Fruit fly (Drosophila melanogaster) whole organism, adult: ENCODE data around the gene Pdha.

Source experiments
- CG1620 ChIP-seq: fragments of 200-800 bp; sonication (Bioruptor generic); optimal IDR thresholded peaks from 2 replicates; lab custom pipeline; 2016; ENCODE audit warnings: missing biosample characterization, missing genetic modification characterization
- kay ChIP-seq: fragments of 200-800 bp; sonication (Bioruptor generic); peaks from one replicate; lab custom pipeline; 2016; ENCODE audit warnings: missing biosample characterization, missing genetic modification characterization, borderline replicate concordance

DNA sequence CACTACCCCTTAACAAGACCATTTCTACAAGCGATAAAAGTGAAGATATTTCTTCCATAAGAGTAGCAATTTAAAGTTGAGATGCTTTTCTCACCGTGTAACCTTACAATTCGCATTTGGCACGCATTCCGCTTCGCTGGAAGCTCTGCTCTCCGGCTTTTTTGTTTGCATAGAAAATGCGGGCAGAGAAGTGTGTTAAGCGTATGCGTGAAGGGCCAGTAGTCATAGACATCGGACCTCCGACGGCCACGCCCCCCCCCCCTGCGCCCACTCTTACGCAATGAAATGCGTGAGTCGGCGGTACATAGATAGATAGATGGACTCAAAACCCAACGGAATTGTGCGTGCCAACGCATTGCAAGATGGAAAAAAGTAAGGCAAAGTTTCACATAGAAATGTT lies 32.6 kb upstream of the Pdha start:
- no peak for TF ChIP-seq kay
- no peak for TF ChIP-seq CG1620 (GFP tag; lab: Kevin White, UChicago)
